Worm (Caenorhabditis elegans) whole organism, late embryonic: ENCODE measurements around the gene F58E2.4.

ENCODE experiments used
- fkh-10 ChIP-seq: fragments of 150-350 bp; optimal IDR thresholded peaks from 2 replicates; lab custom pipeline; 2014; ENCODE audit warnings: missing biosample characterization, missing genetic modification reagents, missing genetic modification characterization
- lim-6 ChIP-seq: sonication (generic microtip); optimal IDR thresholded peaks from 2 replicates; lab custom pipeline; 2016; ENCODE audit warnings: missing genetic modification characterization, missing compliant biosample characterization
- lin-11 ChIP-seq: fragments of 200-800 bp; sonication (Bioruptor generic); optimal IDR thresholded peaks from 2 replicates; lab custom pipeline; 2018; ENCODE audit warnings: mild to moderate bottlenecking, missing genetic modification characterization, missing compliant biosample characterization
- nfya-1 ChIP-seq: sonication (generic microtip); optimal IDR thresholded peaks from 2 replicates; lab custom pipeline; 2017; ENCODE audit warnings: missing genetic modification characterization, mild to moderate bottlenecking, missing compliant biosample characterization, antibody characterized with exemption, moderate library complexity
- npax-4 ChIP-seq: sonication (generic microtip); optimal IDR thresholded peaks from 2 replicates; lab custom pipeline; 2016; ENCODE audit warnings: missing genetic modification characterization, missing compliant biosample characterization
- pax-1 ChIP-seq: fragments of 150-350 bp; optimal IDR thresholded peaks from 2 replicates; lab custom pipeline; 2014; ENCODE audit warnings: missing biosample characterization, missing genetic modification characterization
- pqm-1 ChIP-seq: sonication (generic microtip); optimal IDR thresholded peaks from 2 replicates; lab custom pipeline; 2016; ENCODE audit warnings: missing genetic modification characterization, missing compliant biosample characterization
- pros-1 ChIP-seq: fragments of 150-350 bp; optimal IDR thresholded peaks from 2 replicates; lab custom pipeline; 2014; ENCODE audit warnings: missing biosample characterization, missing genetic modification reagents, missing genetic modification characterization
- rnt-1 ChIP-seq: sonication (generic microtip); optimal IDR thresholded peaks from 2 replicates; lab custom pipeline; 2016; ENCODE audit warnings: missing genetic modification characterization, missing compliant biosample characterization
- sox-4 ChIP-seq: sonication (generic microtip); optimal IDR thresholded peaks from 2 replicates; lab custom pipeline; 2017; ENCODE audit warnings: mild to moderate bottlenecking, missing genetic modification characterization, inconsistent platforms, missing compliant biosample characterization

- TF ChIP-seq pros-1 (tag; lab: Kevin White, UChicago) (no peak), npax-4 (tag; lab: Kevin White, UChicago) (no peak), rnt-1 (tag; lab: Kevin White, UChicago) (no peak), pax-1 (tag; lab: Kevin White, UChicago) (no peak), pqm-1 (tag; lab: Kevin White, UChicago) (no peak), lin-11 (no peak), nfya-1 (no peak), fkh-10 (GFP tag; lab: Kevin White, UChicago) (no peak), sox-4 (tag; lab: Kevin White, UChicago) (no peak), lim-6 (tag; lab: Kevin White, UChicago) (no peak)
These were observed 3.9 kb downstream of the F58E2.4 start, which contains the start of gene F58E2.3 for ce11 chrIV:3467128-3467527.
